Worm (Caenorhabditis elegans) whole organism, L4 larva: Measurements from ENCODE around the gene F43C11.4.

ENCODE experiments used
- F10B5.3 ChIP-seq: sonication (generic microtip); optimal IDR thresholded peaks from 2 replicates; lab custom pipeline; 2016; ENCODE audit warnings: mild to moderate bottlenecking, missing genetic modification characterization, missing compliant biosample characterization
- F37D6.2 ChIP-seq: sonication (generic microtip); optimal IDR thresholded peaks from 2 replicates; lab custom pipeline; 2016; ENCODE audit warnings: mild to moderate bottlenecking, missing genetic modification characterization, missing compliant biosample characterization
- F44E2.7 ChIP-seq: fragments of 200-800 bp; sonication (Bioruptor generic); IDR thresholded peaks from 2 replicates; pipeline ENCODE4 v2.1.2; 2022; ENCODE audit warnings: missing genetic modification characterization, missing compliant biosample characterization
- Y48G9A.11 ChIP-seq: fragments of 200-800 bp; sonication (Bioruptor generic); IDR thresholded peaks from 2 replicates; pipeline ENCODE4 v1.3.6; 2022; ENCODE audit warnings: missing genetic modification reagents, missing genetic modification characterization, missing compliant biosample characterization
- Y75B8A.6 ChIP-seq: fragments of 200-800 bp; sonication (Bioruptor generic); IDR thresholded peaks from 2 replicates; pipeline ENCODE4 v1.3.6; 2022; ENCODE audit warnings: missing genetic modification reagents, missing genetic modification characterization, missing compliant biosample characterization
- ZK546.5 ChIP-seq, 2 experiments: sonication (generic microtip); optimal IDR thresholded peaks; 2 replicates each; lab custom pipeline; 2017; ENCODE audit warnings: missing biosample characterization in 2 of 2, missing genetic modification characterization in 2 of 2
- arid-1 ChIP-seq: fragments of 200-800 bp; sonication (Bioruptor generic); conservative IDR thresholded peaks from 2 replicates; pipeline ENCODE4 v1.3.6; 2022; ENCODE audit warnings: missing genetic modification reagents, missing genetic modification characterization, missing compliant biosample characterization
- ceh-20 ChIP-seq: fragments of 200-800 bp; sonication (Bioruptor generic); IDR thresholded peaks from 2 replicates; pipeline ENCODE4 v1.3.6; 2022; ENCODE audit warnings: missing genetic modification reagents, missing genetic modification characterization, missing compliant biosample characterization
- ces-1 ChIP-seq: fragments of 150-350 bp; sonication (generic microtip); optimal IDR thresholded peaks from 4 replicates; lab custom pipeline; 2014; ENCODE audit warnings: missing biosample characterization, missing genetic modification reagents, missing genetic modification characterization
- daf-12 ChIP-seq: fragments of 150-350 bp; optimal IDR thresholded peaks from 2 replicates; lab custom pipeline; 2014; ENCODE audit warnings: missing biosample characterization, missing genetic modification reagents, missing genetic modification characterization
- daf-19 ChIP-seq: fragments of 200-800 bp; sonication (Bioruptor generic); conservative IDR thresholded peaks from 2 replicates; pipeline ENCODE4 v1.3.6; 2022; ENCODE audit warnings: missing genetic modification characterization, missing compliant biosample characterization
- dmd-8 ChIP-seq: fragments of 200-800 bp; sonication (Bioruptor generic); IDR thresholded peaks from 2 replicates; pipeline ENCODE4 v1.3.6; 2022; ENCODE audit warnings: missing genetic modification characterization, missing compliant biosample characterization
- dmd-9 ChIP-seq: fragments of 200-800 bp; sonication (Bioruptor generic); IDR thresholded peaks from 2 replicates; pipeline ENCODE4 v1.3.6; 2022; ENCODE audit warnings: missing genetic modification reagents, missing genetic modification characterization, missing compliant biosample characterization
- duxl-1 ChIP-seq: sonication (generic microtip); optimal IDR thresholded peaks from 2 replicates; lab custom pipeline; 2016; ENCODE audit warnings: mild to moderate bottlenecking, missing genetic modification characterization, moderate library complexity, missing compliant biosample characterization; ENCODE audit not compliant: poor library complexity
- egl-27 ChIP-seq: sonication (generic microtip); optimal IDR thresholded peaks from 3 replicates; lab custom pipeline; 2017; ENCODE audit warnings: missing biosample characterization, missing genetic modification reagents, missing genetic modification characterization
- egl-43 ChIP-seq: fragments of 200-800 bp; sonication (Bioruptor generic); IDR thresholded peaks from 2 replicates; pipeline ENCODE4 v1.3.6; 2022; ENCODE audit warnings: missing genetic modification reagents, missing genetic modification characterization, missing compliant biosample characterization
- fkh-10 ChIP-seq: fragments of 150-350 bp; optimal IDR thresholded peaks from 2 replicates; lab custom pipeline; 2014; ENCODE audit warnings: missing biosample characterization, missing genetic modification reagents, missing genetic modification characterization
- gei-8 ChIP-seq: fragments of 200-800 bp; sonication (Bioruptor generic); optimal IDR thresholded peaks from 2 replicates; lab custom pipeline; 2018; ENCODE audit warnings: mild to moderate bottlenecking, missing genetic modification characterization, missing compliant biosample characterization
- hif-1 ChIP-seq, 2 experiments: sonication (generic microtip); optimal IDR thresholded peaks; 2 replicates each; lab custom pipeline; 2016 to 2017; ENCODE audit warnings: missing compliant biosample characterization in 2 of 2, missing genetic modification characterization in 2 of 2, missing genetic modification reagents in 2 of 2, missing genotype in 2 of 2, mild to moderate bottlenecking in 1 of 2
- hlh-11 ChIP-seq: fragments of 200-800 bp; sonication (Bioruptor generic); optimal IDR thresholded peaks from 2 replicates; lab custom pipeline; 2018; ENCODE audit warnings: mild to moderate bottlenecking, missing genetic modification characterization, missing compliant biosample characterization
- hlh-30 ChIP-seq: sonication (generic microtip); optimal IDR thresholded peaks from 2 replicates; lab custom pipeline; 2017; ENCODE audit warnings: antibody characterized with exemption, mild to moderate bottlenecking, missing genetic modification characterization, missing compliant biosample characterization; ENCODE audit not compliant: insufficient read depth
- hmg-1.1 ChIP-seq: fragments of 200-800 bp; sonication (Bioruptor generic); IDR thresholded peaks from 2 replicates; pipeline ENCODE4 v1.3.6; 2022; ENCODE audit warnings: missing genetic modification reagents, missing genetic modification characterization, missing compliant biosample characterization
- lin-13 ChIP-seq: fragments of 150-350 bp; optimal IDR thresholded peaks from 2 replicates; lab custom pipeline; 2014; ENCODE audit warnings: missing biosample characterization, missing genetic modification reagents, missing genetic modification characterization
- lir-3 ChIP-seq: sonication (generic microtip); optimal IDR thresholded peaks from 2 replicates; lab custom pipeline; 2016; ENCODE audit warnings: mild to moderate bottlenecking, missing genetic modification characterization, missing compliant biosample characterization
- mdt-29 ChIP-seq: fragments of 200-800 bp; sonication (Bioruptor generic); IDR thresholded peaks from 2 replicates; pipeline ENCODE4 v1.3.6; 2022; ENCODE audit warnings: missing genetic modification reagents, missing genetic modification characterization, missing compliant biosample characterization
- mes-2 ChIP-seq: sonication (generic microtip); optimal IDR thresholded peaks from 2 replicates; lab custom pipeline; 2016; ENCODE audit warnings: missing genotype, mild to moderate bottlenecking, missing genetic modification characterization, missing compliant biosample characterization; ENCODE audit not compliant: poor library complexity, severe bottlenecking
- mxl-2 ChIP-seq: fragments of 200-800 bp; sonication (Bioruptor generic); conservative IDR thresholded peaks from 2 replicates; pipeline ENCODE4 v1.3.6; 2022; ENCODE audit warnings: missing genetic modification reagents, missing genetic modification characterization, missing compliant biosample characterization
- nhr-237 ChIP-seq: sonication (generic microtip); optimal IDR thresholded peaks from 2 replicates; lab custom pipeline; 2017; ENCODE audit warnings: missing biosample characterization, missing genetic modification characterization
- nhr-25 ChIP-seq: sonication (generic microtip); optimal IDR thresholded peaks from 2 replicates; lab custom pipeline; 2017; ENCODE audit warnings: missing genetic modification characterization, mild to moderate bottlenecking, missing compliant biosample characterization, antibody characterized with exemption, moderate library complexity, borderline replicate concordance; ENCODE audit not compliant: insufficient read depth
- pha-4 ChIP-seq, 2 experiments: fragments of 150-350 bp in 1 of 2; fragments of 200-800 bp in 1 of 2; sonication (Bioruptor generic) in 1 of 2; IDR thresholded peaks in 1 of 2; optimal IDR thresholded peaks in 1 of 2; 2 replicates each; pipeline versions ENCODE4 v1.3.6 to Lab custom; 2014 to 2022; ENCODE audit warnings: missing genetic modification characterization in 2 of 2, missing genetic modification reagents in 2 of 2, missing biosample characterization in 1 of 2, missing compliant biosample characterization in 1 of 2
- skn-1 ChIP-seq: fragments of 150-350 bp; optimal IDR thresholded peaks from 2 replicates; lab custom pipeline; 2014; ENCODE audit warnings: missing biosample characterization, missing genetic modification characterization
- tag-97 ChIP-seq: fragments of 200-800 bp; sonication (Bioruptor generic); IDR thresholded peaks from 2 replicates; pipeline ENCODE4 v1.3.6; 2022; ENCODE audit warnings: missing genetic modification characterization, missing compliant biosample characterization
- tra-1 ChIP-seq: fragments of 200-800 bp; sonication (Bioruptor generic); IDR thresholded peaks from 2 replicates; pipeline ENCODE4 v1.3.6; 2022; ENCODE audit warnings: missing genetic modification reagents, missing genetic modification characterization, missing compliant biosample characterization
- unc-39 ChIP-seq: sonication (generic microtip); optimal IDR thresholded peaks from 2 replicates; lab custom pipeline; 2017; ENCODE audit warnings: missing biosample characterization, missing genetic modification characterization
- zfp-3 ChIP-seq: fragments of 200-800 bp; sonication (Bioruptor generic); conservative IDR thresholded peaks from 2 replicates; pipeline ENCODE4 v1.3.6; 2022; ENCODE audit warnings: missing genetic modification reagents, missing genetic modification characterization, missing compliant biosample characterization
- zip-11 ChIP-seq: fragments of 200-800 bp; sonication (Bioruptor generic); IDR thresholded peaks from 2 replicates; pipeline ENCODE4 v1.3.6; 2022; ENCODE audit warnings: missing genetic modification characterization, missing compliant biosample characterization
- zip-2 ChIP-seq: fragments of 150-350 bp; optimal IDR thresholded peaks from 2 replicates; lab custom pipeline; 2014; ENCODE audit warnings: missing biosample characterization, missing genetic modification characterization

F43C11.4 gene

ce11 chrII:2393821-2394220, 47.0 kb downstream of the F43C11.4 start, which contains the start of gene F16G10.11 (continued):
- no peak for TF ChIP-seq zip-2 (tag; lab: Kevin White, UChicago)
- no peak for TF ChIP-seq zfp-3
- no peak for TF ChIP-seq mxl-2 (GFP tag; lab: Robert Waterston, UW)

- no peak for TF ChIP-seq tra-1 (GFP tag; lab: Robert Waterston, UW)
- TF ChIP-seq Y75B8A.6 (GFP tag; lab: Robert Waterston, UW) = no peak
- TF ChIP-seq nhr-237 (tag; lab: Kevin White, UChicago) = no peak
- TF ChIP-seq Y48G9A.11 (GFP tag; lab: Robert Waterston, UW) = no peak
- TF ChIP-seq zip-11 = no peak
- TF ChIP-seq pha-4 (GFP tag; IDR thresholded peaks at IDR 0.05; lab: Robert Waterston, UW) = no peak
- no peak for TF ChIP-seq pha-4 (tag; optimal IDR thresholded peaks at IDR 0.05; lab: Kevin White, UChicago)
- no peak for TF ChIP-seq dmd-9 (GFP tag; lab: Robert Waterston, UW)
- no peak for TF ChIP-seq hlh-30 (tag; lab: Kevin White, UChicago)
- no peak for TF ChIP-seq lin-13
- no peak for TF ChIP-seq fkh-10
- no peak for TF ChIP-seq F44E2.7 (GFP tag; lab: Robert Waterston, UW)
- no peak for TF ChIP-seq egl-43 (GFP tag; lab: Robert Waterston, UW)
- TF ChIP-seq unc-39 (tag; lab: Kevin White, UChicago) = no peak
- no peak for TF ChIP-seq tag-97 (GFP tag; lab: Robert Waterston, UW)
- TF ChIP-seq skn-1 (tag; lab: Kevin White, UChicago) = no peak
- no peak for TF ChIP-seq hif-1 (tag; optimal IDR thresholded peaks at IDR 0.05; lab: Kevin White, UChicago)
- TF ChIP-seq hlh-11 (tag; lab: Kevin White, UChicago) = no peak
- TF ChIP-seq ceh-20 = no peak
- TF ChIP-seq, all 104 proteins: peak for 0
Measured at ce11 chrII:2395864-2396263, 49.1 kb downstream of the F43C11.4 start, which contains the start of gene F16G10.13. Gene F16G10.13, minus strand, starts transcription at chrII:2395964.

ce11 chrII:2398884-2399283, 52.1 kb downstream of the F43C11.4 start, which contains the start of gene F16G10.14:
Gene F16G10.14, minus strand, starts transcription at chrII:2398984.
- TF ChIP-seq F10B5.3 (no peak), ces-1 (no peak), daf-19 (GFP tag; lab: Robert Waterston, UW) (no peak), arid-1 (GFP tag; lab: Robert Waterston, UW) (no peak), daf-12 (tag; lab: Kevin White, UChicago) (no peak), nhr-25 (tag; lab: Kevin White, UChicago) (no peak), egl-43 (GFP tag; lab: Robert Waterston, UW) (no peak), egl-27 (tag; lab: Kevin White, UChicago) (no peak), ZK546.5 (tag; optimal IDR thresholded peaks at IDR 0.05; lab: Kevin White, UChicago) (no peak), dmd-8 (no peak), lir-3 (tag; lab: Kevin White, UChicago) (no peak), hmg-1.1 (no peak), gei-8 (GFP tag; lab: Kevin White, UChicago) (no peak), F37D6.2 (tag; lab: Kevin White, UChicago) (no peak), duxl-1 (no peak), mdt-29 (no peak), mes-2 (tag; lab: Kevin White, UChicago) (no peak)
